Worm (Caenorhabditis elegans) whole organism, L2 larva: ENCODE data around the gene tif-1A.
A peak's percentile ranks its signal among the peaks of the same experiment; 100 is the strongest.

Experiments
- C34F6.9 ChIP-seq: fragments of 150-350 bp; optimal IDR thresholded peaks from 2 replicates; lab custom pipeline; 2014; ENCODE audit warnings: missing biosample characterization, missing genetic modification characterization
- F13H6.1 ChIP-seq: sonication (generic microtip); optimal IDR thresholded peaks from 2 replicates; lab custom pipeline; 2016; ENCODE audit warnings: missing genetic modification characterization, missing compliant biosample characterization
- R02D3.7 ChIP-seq: fragments of 150-350 bp; optimal IDR thresholded peaks from 2 replicates; lab custom pipeline; 2014; ENCODE audit warnings: missing biosample characterization, missing genetic modification characterization
- Y55F3AM.14 ChIP-seq: fragments of 200-800 bp; sonication (Bioruptor generic); optimal IDR thresholded peaks from 2 replicates; lab custom pipeline; 2018; ENCODE audit warnings: mild to moderate bottlenecking, missing genetic modification characterization, missing compliant biosample characterization
- ZK546.5 ChIP-seq: sonication (generic microtip); optimal IDR thresholded peaks from 2 replicates; lab custom pipeline; 2017; ENCODE audit warnings: missing biosample characterization, missing genetic modification characterization
- alr-1 ChIP-seq: fragments of 150-350 bp; optimal IDR thresholded peaks from 2 replicates; lab custom pipeline; 2014; ENCODE audit warnings: missing biosample characterization, missing genetic modification characterization
- aly-2 ChIP-seq: fragments of 150-350 bp; optimal IDR thresholded peaks from 2 replicates; lab custom pipeline; 2014; ENCODE audit warnings: missing biosample characterization, missing genetic modification characterization
- ama-1 ChIP-seq: fragments of 150-350 bp; optimal IDR thresholded peaks from 2 replicates; lab custom pipeline; 2018; ENCODE audit warnings: inconsistent platforms
- blmp-1 ChIP-seq: sonication (generic microtip); optimal IDR thresholded peaks from 2 replicates; lab custom pipeline; 2017; ENCODE audit warnings: missing genetic modification characterization, mild to moderate bottlenecking, missing compliant biosample characterization, antibody characterized with exemption, moderate library complexity; ENCODE audit not compliant: insufficient read depth
- ceh-82 ChIP-seq: fragments of 150-350 bp; optimal IDR thresholded peaks from 2 replicates; lab custom pipeline; 2014; ENCODE audit warnings: missing biosample characterization, missing genetic modification characterization
- crh-2 ChIP-seq: sonication (generic microtip); optimal IDR thresholded peaks from 2 replicates; lab custom pipeline; 2017; ENCODE audit warnings: missing biosample characterization, missing genetic modification characterization
- dmd-4 ChIP-seq: sonication (generic microtip); optimal IDR thresholded peaks from 2 replicates; lab custom pipeline; 2017; ENCODE audit warnings: missing biosample characterization, missing genetic modification characterization
- egl-27 ChIP-seq: sonication (generic microtip); optimal IDR thresholded peaks from 3 replicates; lab custom pipeline; 2017; ENCODE audit warnings: missing biosample characterization, missing genetic modification reagents, missing genetic modification characterization
- elt-1 ChIP-seq: fragments of 150-350 bp; optimal IDR thresholded peaks from 2 replicates; lab custom pipeline; 2014; ENCODE audit warnings: missing biosample characterization, missing genetic modification characterization
- elt-3 ChIP-seq: sonication (generic microtip); optimal IDR thresholded peaks from 2 replicates; lab custom pipeline; 2017; ENCODE audit warnings: missing biosample characterization, missing genetic modification characterization
- fos-1 ChIP-seq: fragments of 150-350 bp; optimal IDR thresholded peaks from 2 replicates; lab custom pipeline; 2014; ENCODE audit warnings: missing biosample characterization, missing genetic modification characterization
- gmeb-1 ChIP-seq: fragments of 150-350 bp; optimal IDR thresholded peaks from 2 replicates; lab custom pipeline; 2014; ENCODE audit warnings: missing biosample characterization, missing genetic modification characterization
- lin-11 ChIP-seq: fragments of 150-350 bp; sonication (generic microtip); optimal IDR thresholded peaks from 2 replicates; lab custom pipeline; 2014; ENCODE audit warnings: missing biosample characterization, missing genetic modification characterization, inconsistent platforms, mixed read lengths
- lin-13 ChIP-seq: fragments of 150-350 bp; optimal IDR thresholded peaks from 2 replicates; lab custom pipeline; 2014; ENCODE audit warnings: missing biosample characterization, missing genetic modification reagents, missing genetic modification characterization
- lin-39 ChIP-seq: fragments of 150-350 bp; optimal IDR thresholded peaks from 2 replicates; lab custom pipeline; 2014; ENCODE audit warnings: missing biosample characterization, missing genetic modification reagents, missing genetic modification characterization
- lsy-2 ChIP-seq, 2 experiments: fragments of 150-350 bp in 1 of 2; sonication (generic microtip) in 1 of 2; optimal IDR thresholded peaks; 2 replicates each; lab custom pipeline; 2014 to 2017; ENCODE audit warnings: missing biosample characterization in 2 of 2, missing genetic modification characterization in 2 of 2
- mab-5 ChIP-seq: fragments of 150-350 bp; optimal IDR thresholded peaks from 2 replicates; lab custom pipeline; 2014; ENCODE audit warnings: missing biosample characterization, missing genetic modification characterization
- mbf-1 ChIP-seq: sonication (generic microtip); optimal IDR thresholded peaks from 2 replicates; lab custom pipeline; 2017; ENCODE audit warnings: missing biosample characterization, missing genetic modification characterization
- mdl-1 ChIP-seq, 2 experiments: fragments of 150-350 bp in 1 of 2; sonication (generic microtip) in 1 of 2; optimal IDR thresholded peaks; 2 replicates each; lab custom pipeline; 2017; ENCODE audit warnings: missing biosample characterization in 2 of 2, missing genetic modification characterization in 2 of 2
- nhr-10 ChIP-seq: sonication (generic microtip); optimal IDR thresholded peaks from 2 replicates; lab custom pipeline; 2017; ENCODE audit warnings: missing biosample characterization, missing genetic modification characterization
- nhr-11 ChIP-seq: fragments of 150-350 bp; optimal IDR thresholded peaks from 2 replicates; lab custom pipeline; 2014; ENCODE audit warnings: missing biosample characterization, missing genetic modification characterization
- nhr-12 ChIP-seq: fragments of 150-350 bp; optimal IDR thresholded peaks from 2 replicates; lab custom pipeline; 2014; ENCODE audit warnings: missing biosample characterization, missing genetic modification characterization
- nhr-129 ChIP-seq: fragments of 150-350 bp; optimal IDR thresholded peaks from 2 replicates; lab custom pipeline; 2014; ENCODE audit warnings: missing biosample characterization, missing genetic modification characterization
- nhr-21 ChIP-seq: fragments of 150-350 bp; optimal IDR thresholded peaks from 2 replicates; lab custom pipeline; 2014; ENCODE audit warnings: missing biosample characterization, missing genetic modification characterization
- nhr-23 ChIP-seq: fragments of 150-350 bp; optimal IDR thresholded peaks from 2 replicates; lab custom pipeline; 2014; ENCODE audit warnings: missing biosample characterization, missing genetic modification reagents, missing genetic modification characterization
- nhr-237 ChIP-seq: fragments of 150-350 bp; optimal IDR thresholded peaks from 2 replicates; lab custom pipeline; 2014; ENCODE audit warnings: missing biosample characterization, missing genetic modification characterization
- nhr-25 ChIP-seq: fragments of 150-350 bp; sonication (generic microtip); optimal IDR thresholded peaks from 3 replicates; lab custom pipeline; 2014; ENCODE audit warnings: missing biosample characterization, missing genetic modification characterization
- nhr-6 ChIP-seq: fragments of 150-350 bp; optimal IDR thresholded peaks from 2 replicates; lab custom pipeline; 2014; ENCODE audit warnings: missing biosample characterization, missing genetic modification characterization
- nhr-77 ChIP-seq: fragments of 150-350 bp; optimal IDR thresholded peaks from 2 replicates; lab custom pipeline; 2014; ENCODE audit warnings: missing biosample characterization, missing genetic modification characterization
- peb-1 ChIP-seq: fragments of 150-350 bp; optimal IDR thresholded peaks from 2 replicates; lab custom pipeline; 2014; ENCODE audit warnings: missing biosample characterization, missing genetic modification characterization
- sem-4 ChIP-seq: fragments of 150-350 bp; optimal IDR thresholded peaks from 2 replicates; lab custom pipeline; 2014; ENCODE audit warnings: missing biosample characterization, missing genetic modification reagents, missing genetic modification characterization
- skn-1 ChIP-seq: sonication (generic microtip); optimal IDR thresholded peaks from 2 replicates; lab custom pipeline; 2017; ENCODE audit warnings: missing biosample characterization, missing genetic modification characterization
- sma-3 ChIP-seq: sonication (generic microtip); optimal IDR thresholded peaks from 2 replicates; lab custom pipeline; 2016; ENCODE audit warnings: missing genetic modification reagents, missing genetic modification characterization, missing compliant biosample characterization
- sma-9 ChIP-seq, 2 experiments: fragments of 150-350 bp in 1 of 2; sonication (generic microtip) in 1 of 2; optimal IDR thresholded peaks; 2 replicates each; lab custom pipeline; 2014 to 2016; ENCODE audit warnings: missing genetic modification characterization in 2 of 2, mild to moderate bottlenecking in 1 of 2, missing biosample characterization in 1 of 2, missing compliant biosample characterization in 1 of 2, missing genetic modification reagents in 1 of 2, moderate library complexity in 1 of 2
- snpc-4 ChIP-seq: fragments of 150-350 bp; optimal IDR thresholded peaks from 2 replicates; lab custom pipeline; 2014; ENCODE audit warnings: missing biosample characterization, missing genetic modification characterization
- unc-39 ChIP-seq: fragments of 150-350 bp; optimal IDR thresholded peaks from 2 replicates; lab custom pipeline; 2014; ENCODE audit warnings: missing biosample characterization, missing genetic modification characterization
- unc-55 ChIP-seq: fragments of 150-350 bp; sonication (generic microtip); optimal IDR thresholded peaks from 3 replicates; lab custom pipeline; 2014; ENCODE audit warnings: missing biosample characterization, missing genetic modification reagents, missing genetic modification characterization
- unc-62 ChIP-seq: fragments of 150-350 bp; optimal IDR thresholded peaks from 2 replicates; lab custom pipeline; 2014; ENCODE audit warnings: missing biosample characterization, missing genetic modification reagents, missing genetic modification characterization
- zag-1 ChIP-seq: fragments of 150-350 bp; optimal IDR thresholded peaks from 2 replicates; lab custom pipeline; 2014; ENCODE audit warnings: missing biosample characterization, missing genetic modification characterization
- ztf-1 ChIP-seq: fragments of 200-800 bp; sonication (Bioruptor generic); conservative IDR thresholded peaks from 2 replicates; pipeline ENCODE4 v1.3.6; 2022; ENCODE audit warnings: missing genetic modification characterization, missing compliant biosample characterization
- ztf-11 ChIP-seq: sonication (generic microtip); optimal IDR thresholded peaks from 2 replicates; lab custom pipeline; 2017; ENCODE audit warnings: missing biosample characterization, missing genetic modification characterization
- ztf-4 ChIP-seq: fragments of 150-350 bp; optimal IDR thresholded peaks from 2 replicates; lab custom pipeline; 2014; ENCODE audit warnings: missing biosample characterization, missing genetic modification characterization

The tif-1A gene

ce11 chrIII:3984049-3984484 lies 19.8 kb downstream of the tif-1A start:
- TF ChIP-seq sma-3, result no peak
- no peak for TF ChIP-seq nhr-11 (tag; lab: Kevin White, UChicago)
- TF ChIP-seq sma-9 (GFP tag; optimal IDR thresholded peaks at IDR 0.05; lab: Kevin White, UChicago), result peak; percentile 12
- TF ChIP-seq sma-9 (tag; optimal IDR thresholded peaks at IDR 0.05; lab: Kevin White, UChicago), result no peak
- TF ChIP-seq nhr-12, result no peak
- no peak for TF ChIP-seq gmeb-1 (tag; lab: Kevin White, UChicago)
- TF ChIP-seq blmp-1, result no peak
- TF ChIP-seq egl-27 (tag; lab: Kevin White, UChicago), result no peak
- no peak for TF ChIP-seq lin-39 (tag; lab: Kevin White, UChicago)
- TF ChIP-seq lsy-2 (tag; optimal IDR thresholded peaks at IDR 0.05; lab: Kevin White, UChicago), result peak in 1 of 2 experiments; percentile 34
- TF ChIP-seq skn-1, result no peak
- TF ChIP-seq nhr-10 (tag; lab: Kevin White, UChicago), result no peak
- no peak for TF ChIP-seq nhr-77 (tag; lab: Kevin White, UChicago)
- TF ChIP-seq aly-2 (tag; lab: Kevin White, UChicago), result no peak
- TF ChIP-seq nhr-6, result no peak
- TF ChIP-seq nhr-129 (tag; lab: Kevin White, UChicago), result peak; percentile 45
- TF ChIP-seq ZK546.5 (tag; lab: Kevin White, UChicago), result no peak
- peak; percentile 13 for TF ChIP-seq lin-11 (tag; lab: Kevin White, UChicago)
- no peak for TF ChIP-seq ztf-11 (tag; lab: Kevin White, UChicago)
- TF ChIP-seq unc-55 (GFP tag; lab: Kevin White, UChicago), result no peak
- TF ChIP-seq mdl-1 (tag; optimal IDR thresholded peaks at IDR 0.05; lab: Kevin White, UChicago), result peak in 1 of 2 experiments; percentile 35
- no peak for TF ChIP-seq nhr-237 (tag; lab: Kevin White, UChicago)
- peak; percentile 82 for TF ChIP-seq F13H6.1 (tag; lab: Kevin White, UChicago)
- TF ChIP-seq alr-1 (tag; lab: Kevin White, UChicago), result no peak
- no peak for TF ChIP-seq elt-1 (tag; lab: Kevin White, UChicago)
- TF ChIP-seq Y55F3AM.14, result peak; percentile 14
- TF ChIP-seq R02D3.7 (tag; lab: Kevin White, UChicago), result no peak
- no peak for TF ChIP-seq unc-62 (GFP tag; lab: Kevin White, UChicago)
- TF ChIP-seq fos-1, result peak; percentile 0
- no peak for TF ChIP-seq dmd-4 (tag; lab: Kevin White, UChicago)
- no peak for TF ChIP-seq nhr-23 (tag; lab: Kevin White, UChicago)
- no peak for TF ChIP-seq unc-39
- TF ChIP-seq ztf-1 (GFP tag; lab: Robert Waterston, UW), result no peak
- peak; percentile 8 for TF ChIP-seq C34F6.9 (tag; lab: Kevin White, UChicago)
- no peak for TF ChIP-seq nhr-25 (tag; lab: Kevin White, UChicago)
- TF ChIP-seq lin-13, result no peak
- TF ChIP-seq, all 48 proteins: peak for 9

- TF ChIP-seq nhr-6, result no peak
- TF ChIP-seq zag-1, result no peak
- TF ChIP-seq ztf-11 (tag; lab: Kevin White, UChicago), result no peak
- TF ChIP-seq ama-1 (lab: Kevin White, UChicago), result no peak
- peak; percentile 89 for TF ChIP-seq F13H6.1 (tag; lab: Kevin White, UChicago)
- TF ChIP-seq fos-1, result peak; percentile 14
- TF ChIP-seq nhr-11 (tag; lab: Kevin White, UChicago), result no peak
- no peak for TF ChIP-seq mab-5 (tag; lab: Kevin White, UChicago)
- no peak for TF ChIP-seq elt-3 (tag; lab: Kevin White, UChicago)
- TF ChIP-seq crh-2, result peak; percentile 71
- TF ChIP-seq ZK546.5 (tag; lab: Kevin White, UChicago), result no peak
- peak; percentile 33 to 48 for TF ChIP-seq lsy-2 (tag; optimal IDR thresholded peaks at IDR 0.05; lab: Kevin White, UChicago)
- TF ChIP-seq snpc-4, result no peak
- peak; percentile 64 for TF ChIP-seq C34F6.9 (tag; lab: Kevin White, UChicago)
- no peak for TF ChIP-seq elt-1 (tag; lab: Kevin White, UChicago)
- TF ChIP-seq alr-1 (tag; lab: Kevin White, UChicago), result no peak
- TF ChIP-seq lin-39 (tag; lab: Kevin White, UChicago), result no peak
- no peak for TF ChIP-seq ceh-82 (tag; lab: Kevin White, UChicago)
- TF ChIP-seq nhr-129 (tag; lab: Kevin White, UChicago), result peak; percentile 55
- no peak for TF ChIP-seq egl-27 (tag; lab: Kevin White, UChicago)
- peak; percentile 54 for TF ChIP-seq sma-9 (GFP tag; optimal IDR thresholded peaks at IDR 0.05; lab: Kevin White, UChicago)
- TF ChIP-seq sma-9 (tag; optimal IDR thresholded peaks at IDR 0.05; lab: Kevin White, UChicago), result no peak
- no peak for TF ChIP-seq Y55F3AM.14
- TF ChIP-seq lin-13, result peak; percentile 38
- TF ChIP-seq aly-2 (tag; lab: Kevin White, UChicago), result no peak
- TF ChIP-seq ztf-4, result peak; percentile 27
- TF ChIP-seq mdl-1 (tag; optimal IDR thresholded peaks at IDR 0.05; lab: Kevin White, UChicago), result peak; percentile 25 to 45
- TF ChIP-seq unc-55 (GFP tag; lab: Kevin White, UChicago), result peak; percentile 69
- TF ChIP-seq peb-1 (tag; lab: Kevin White, UChicago), result no peak
- TF ChIP-seq sem-4 (tag; lab: Kevin White, UChicago), result peak; percentile 65
- peak; percentile 17 for TF ChIP-seq gmeb-1 (tag; lab: Kevin White, UChicago)
- no peak for TF ChIP-seq lin-11 (tag; lab: Kevin White, UChicago)
- no peak for TF ChIP-seq mbf-1 (tag; lab: Kevin White, UChicago)
- TF ChIP-seq nhr-21 (tag; lab: Kevin White, UChicago), result no peak
- peak; percentile 41 for TF ChIP-seq sma-3
- peak; percentile 62 for TF ChIP-seq nhr-25 (tag; lab: Kevin White, UChicago)
These were observed 23.8 kb downstream of the tif-1A start for ce11 chrIII:3979980-3980631.
